Worm (Caenorhabditis elegans) whole organism, late embryonic: Measurements from ENCODE around the gene Y73B6BL.14.

Source experiments
- C08G9.2 ChIP-seq: sonication (generic microtip); optimal IDR thresholded peaks from 2 replicates; lab custom pipeline; 2016; ENCODE audit warnings: mild to moderate bottlenecking, missing genetic modification characterization, moderate library complexity, missing compliant biosample characterization
- ceh-19 ChIP-seq: fragments of 200-800 bp; sonication (Bioruptor generic); optimal IDR thresholded peaks from 2 replicates; lab custom pipeline; 2018; ENCODE audit warnings: mild to moderate bottlenecking, missing genetic modification characterization, missing compliant biosample characterization
- fkh-10 ChIP-seq: fragments of 150-350 bp; optimal IDR thresholded peaks from 2 replicates; lab custom pipeline; 2014; ENCODE audit warnings: missing biosample characterization, missing genetic modification reagents, missing genetic modification characterization
- fkh-6 ChIP-seq: sonication (generic microtip); optimal IDR thresholded peaks from 2 replicates; lab custom pipeline; 2016; ENCODE audit warnings: missing genetic modification characterization, missing compliant biosample characterization
- hlh-30 ChIP-seq: sonication (generic microtip); optimal IDR thresholded peaks from 2 replicates; lab custom pipeline; 2017; ENCODE audit warnings: antibody characterized with exemption, missing genetic modification characterization, missing compliant biosample characterization; ENCODE audit not compliant: insufficient read depth
- hlh-6 ChIP-seq: sonication (generic microtip); optimal IDR thresholded peaks from 2 replicates; lab custom pipeline; 2016; ENCODE audit warnings: missing genotype, missing genetic modification characterization, missing compliant biosample characterization
- lim-6 ChIP-seq: sonication (generic microtip); optimal IDR thresholded peaks from 2 replicates; lab custom pipeline; 2016; ENCODE audit warnings: missing genetic modification characterization, missing compliant biosample characterization
- madf-2 ChIP-seq: sonication (generic microtip); optimal IDR thresholded peaks from 2 replicates; lab custom pipeline; 2017; ENCODE audit warnings: missing genetic modification characterization, missing compliant biosample characterization
- pqm-1 ChIP-seq: sonication (generic microtip); optimal IDR thresholded peaks from 2 replicates; lab custom pipeline; 2016; ENCODE audit warnings: missing genetic modification characterization, missing compliant biosample characterization
- unc-3 ChIP-seq, 2 experiments: fragments of 200-800 bp in 1 of 2; sonication (Bioruptor generic) in 1 of 2; sonication (generic microtip) in 1 of 2; conservative IDR thresholded peaks in 1 of 2; optimal IDR thresholded peaks in 1 of 2; 2 replicates each; pipeline versions ENCODE4 v1.3.6 to Lab custom; 2016 to 2022; ENCODE audit warnings: missing compliant biosample characterization in 2 of 2, missing genetic modification characterization in 2 of 2, missing genetic modification reagents in 1 of 2

DNA sequence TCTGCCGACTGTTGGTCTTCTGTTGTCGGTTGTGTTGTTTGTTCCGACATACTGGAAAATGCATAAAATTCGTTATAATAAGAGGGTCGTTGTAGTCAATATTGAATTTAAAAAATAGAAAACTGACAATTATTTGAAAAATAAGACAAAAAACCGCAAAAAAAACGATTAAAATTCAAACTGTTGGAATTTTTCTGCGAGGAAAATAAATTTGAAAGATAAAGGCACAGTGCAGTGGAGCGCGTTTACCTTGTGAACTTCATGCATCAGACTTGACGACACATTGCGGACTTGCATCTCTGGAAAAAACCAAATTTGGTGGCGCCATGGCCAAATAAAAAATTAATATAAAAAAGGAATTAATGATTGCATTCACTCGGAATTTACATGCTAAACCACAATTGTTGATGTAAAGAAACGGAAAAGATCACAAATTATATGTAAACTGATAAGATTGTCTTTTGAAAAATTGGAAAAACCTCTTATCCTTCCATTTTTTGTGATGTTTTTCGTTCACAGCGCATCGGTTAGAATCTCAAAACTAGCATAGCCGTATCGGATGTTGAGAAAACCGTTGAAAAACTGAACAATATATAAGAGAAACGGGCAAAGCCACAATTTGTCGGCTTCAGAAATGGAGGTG, 33.8 kb upstream of the Y73B6BL.14 start, which contains the start of the genes hrpf-2 and bli-6:
- TF ChIP-seq madf-2 (tag; lab: Kevin White, UChicago) (no peak), pqm-1 (tag; lab: Kevin White, UChicago) (no peak), hlh-30 (tag; lab: Kevin White, UChicago) (no peak), fkh-10 (GFP tag; lab: Kevin White, UChicago) (no peak), ceh-19 (GFP tag; lab: Kevin White, UChicago) (no peak), hlh-6 (tag; lab: Kevin White, UChicago) (no peak), unc-3 (GFP tag; conservative IDR thresholded peaks at IDR 0.05; lab: Robert Waterston, UW) (no peak), unc-3 (tag; optimal IDR thresholded peaks at IDR 0.05; lab: Kevin White, UChicago) (no peak), C08G9.2 (tag; lab: Kevin White, UChicago) (no peak), lim-6 (tag; lab: Kevin White, UChicago) (no peak), fkh-6 (tag; lab: Kevin White, UChicago) (no peak)
